Worm (Caenorhabditis elegans) whole organism, L4 larva: ENCODE data around the gene W07A12.8.

Experiments
- F26F4.8 ChIP-seq: fragments of 200-800 bp; sonication (Bioruptor generic); conservative IDR thresholded peaks from 2 replicates; pipeline ENCODE4 v1.3.6; 2022; ENCODE audit warnings: missing genetic modification characterization, missing compliant biosample characterization
- ctbp-1 ChIP-seq: fragments of 200-800 bp; sonication (Bioruptor generic); IDR thresholded peaks from 2 replicates; pipeline ENCODE4 v1.3.6; 2022; ENCODE audit warnings: missing genetic modification reagents, missing genetic modification characterization, missing compliant biosample characterization
- daf-8 ChIP-seq: fragments of 200-800 bp; sonication (Bioruptor generic); IDR thresholded peaks from 2 replicates; pipeline ENCODE4 v1.3.6; 2022; ENCODE audit warnings: missing genetic modification characterization, missing compliant biosample characterization
- nhr-28 ChIP-seq: fragments of 150-350 bp; optimal IDR thresholded peaks from 2 replicates; lab custom pipeline; 2014; ENCODE audit warnings: missing biosample characterization, missing genetic modification characterization
- pqm-1 ChIP-seq: sonication (generic microtip); optimal IDR thresholded peaks from 2 replicates; lab custom pipeline; 2017; ENCODE audit warnings: missing biosample characterization, missing genetic modification characterization
- sdz-12 ChIP-seq: fragments of 200-800 bp; sonication (Bioruptor generic); optimal IDR thresholded peaks from 2 replicates; lab custom pipeline; 2018; ENCODE audit warnings: mild to moderate bottlenecking, missing genetic modification characterization, missing compliant biosample characterization
- unc-39 ChIP-seq: sonication (generic microtip); optimal IDR thresholded peaks from 2 replicates; lab custom pipeline; 2017; ENCODE audit warnings: missing biosample characterization, missing genetic modification characterization

DNA sequence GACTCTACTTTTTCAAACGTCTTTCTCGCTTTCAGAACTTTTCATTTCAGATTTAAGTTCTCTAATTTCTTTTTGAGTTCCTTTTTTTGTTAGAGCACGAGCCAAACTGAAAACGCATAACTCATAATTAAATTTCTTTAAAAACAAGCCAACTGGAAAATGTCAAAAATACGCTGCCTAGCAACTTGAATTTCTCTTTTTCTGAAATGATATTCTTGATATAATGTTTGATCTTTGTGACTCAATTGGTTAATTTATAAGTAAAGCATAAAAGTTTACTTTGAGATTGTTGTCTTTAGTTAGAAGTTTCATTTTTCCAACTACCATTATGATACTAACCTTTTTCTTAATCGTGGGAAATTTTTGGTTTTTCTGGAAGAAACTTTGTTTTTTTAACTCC is 24.5 kb downstream of the W07A12.8 start:
- TF ChIP-seq unc-39 = no peak
- no peak for TF ChIP-seq pqm-1
- no peak for TF ChIP-seq F26F4.8 (GFP tag; lab: Robert Waterston, UW)
- TF ChIP-seq nhr-28 (tag; lab: Kevin White, UChicago) = no peak
- TF ChIP-seq daf-8 = no peak
- TF ChIP-seq ctbp-1 (GFP tag; lab: Robert Waterston, UW) = no peak
- TF ChIP-seq sdz-12 (GFP tag; lab: Kevin White, UChicago) = no peak
